Worm (Caenorhabditis elegans) whole organism, L3 larva: Measurements from ENCODE around the gene srsx-36.
"Not testable (repeated sequence)": the region's sequence is repeated elsewhere in the genome, so short reads cannot be mapped to it uniquely, and the experiment has no call there.

Experiments used
- R02D3.7 ChIP-seq: fragments of 150-350 bp; optimal IDR thresholded peaks from 2 replicates; lab custom pipeline; 2014; ENCODE audit warnings: missing biosample characterization, missing genetic modification characterization
- aly-2 ChIP-seq: fragments of 150-350 bp; optimal IDR thresholded peaks from 2 replicates; lab custom pipeline; 2014; ENCODE audit warnings: missing biosample characterization, missing genetic modification characterization
- ama-1 ChIP-seq: fragments of 150-350 bp; optimal IDR thresholded peaks from 2 replicates; lab custom pipeline; 2018
- ceh-82 ChIP-seq: fragments of 150-350 bp; optimal IDR thresholded peaks from 2 replicates; lab custom pipeline; 2014; ENCODE audit warnings: missing biosample characterization, missing genetic modification characterization
- egl-27 ChIP-seq: sonication (generic microtip); optimal IDR thresholded peaks from 4 replicates; lab custom pipeline; 2017; ENCODE audit warnings: missing biosample characterization, missing genetic modification reagents, missing genetic modification characterization
- lin-39 ChIP-seq: fragments of 150-350 bp; optimal IDR thresholded peaks from 2 replicates; lab custom pipeline; 2018; ENCODE audit warnings: missing biosample characterization, missing genetic modification reagents, missing genetic modification characterization
- mml-1 ChIP-seq: fragments of 150-350 bp; sonication (generic microtip); optimal IDR thresholded peaks from 3 replicates; lab custom pipeline; 2014; ENCODE audit warnings: missing biosample characterization, missing genetic modification characterization
- pqm-1 ChIP-seq: fragments of 150-350 bp; optimal IDR thresholded peaks from 2 replicates; lab custom pipeline; 2017; ENCODE audit warnings: missing biosample characterization, missing genetic modification characterization, inconsistent platforms
- snpc-4 ChIP-seq: fragments of 150-350 bp; optimal IDR thresholded peaks from 2 replicates; lab custom pipeline; 2014; ENCODE audit warnings: missing biosample characterization, missing genetic modification characterization
- unc-39 ChIP-seq: sonication (generic microtip); optimal IDR thresholded peaks from 4 replicates; lab custom pipeline; 2017; ENCODE audit warnings: missing biosample characterization, missing genetic modification characterization

DNA sequence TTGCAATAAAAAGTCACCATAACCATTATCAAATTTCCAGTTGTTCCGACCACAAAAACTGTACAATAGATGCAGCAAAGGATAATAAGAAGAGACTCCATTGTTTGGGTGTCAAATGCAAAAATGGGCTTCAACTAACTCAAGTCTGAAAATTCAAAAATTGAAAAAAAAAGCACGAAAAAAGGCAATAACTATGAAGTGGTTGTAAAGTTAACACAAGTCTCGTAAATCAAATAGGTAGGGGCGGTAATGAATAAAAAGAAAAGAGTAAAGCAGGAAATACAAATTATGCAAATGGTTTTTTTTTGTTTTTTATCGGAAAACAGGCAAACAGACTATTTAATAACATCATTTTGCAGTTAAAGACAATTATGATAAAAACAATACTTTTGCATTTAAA, 2.0 kb downstream of the srsx-36 start, which contains the start of gene srsx-38:
- not testable (repeated sequence) for TF ChIP-seq ama-1 (lab: Kevin White, UChicago); snpc-4 (tag; lab: Kevin White, UChicago); aly-2 (tag; lab: Kevin White, UChicago); pqm-1 (tag; lab: Kevin White, UChicago); mml-1 (tag; lab: Kevin White, UChicago); egl-27 (tag; lab: Kevin White, UChicago); unc-39 (tag; lab: Kevin White, UChicago); lin-39; ceh-82 (tag; lab: Kevin White, UChicago); R02D3.7 (tag; lab: Kevin White, UChicago)
